Worm (Caenorhabditis elegans): ENCODE measurements around the gene ZK287.4.
A peak's percentile ranks its signal among the peaks of the same experiment; 100 is the strongest.

ZK287.4 gene

DNA sequence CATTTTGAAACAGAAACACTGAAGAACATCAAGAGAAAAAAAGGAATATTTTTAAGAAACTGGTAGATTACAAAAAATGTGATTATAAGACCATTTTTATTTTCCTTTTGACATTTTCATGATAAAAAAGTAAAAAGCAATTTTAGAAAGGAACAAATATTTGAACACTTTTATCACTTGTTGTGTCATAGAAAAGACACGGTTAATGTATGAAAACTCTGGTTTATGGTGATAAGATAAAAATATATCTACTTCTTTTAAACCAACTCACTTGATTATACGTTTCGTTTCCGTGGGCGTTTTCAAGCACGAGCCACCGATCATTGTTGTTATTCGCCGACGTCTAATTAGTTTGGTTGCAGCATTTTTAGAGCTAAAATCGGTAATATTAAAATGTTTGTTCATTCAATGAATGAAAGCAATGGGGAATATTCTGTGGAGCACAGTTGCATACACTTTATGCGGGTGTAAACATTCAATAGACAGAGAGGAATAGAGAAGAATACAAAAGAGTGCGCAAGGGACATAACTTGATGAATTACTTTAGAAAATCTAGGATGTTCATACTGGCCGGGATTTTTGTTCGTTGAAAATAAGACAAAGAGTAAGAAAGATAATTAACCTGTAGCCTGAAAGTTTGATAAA is 12.1 kb downstream of the ZK287.4 start, which contains the start of gene sulp-8:
Gene sulp-8 (minus strand): TSS at position 469 of the 645 bp plus-strand sequence.
- TF ChIP-seq R02D3.7 (tag; optimal IDR thresholded peaks at IDR 0.05) (no peak), C34F6.9 (tag; optimal IDR thresholded peaks at IDR 0.05) (peak; percentile 32)

DNA sequence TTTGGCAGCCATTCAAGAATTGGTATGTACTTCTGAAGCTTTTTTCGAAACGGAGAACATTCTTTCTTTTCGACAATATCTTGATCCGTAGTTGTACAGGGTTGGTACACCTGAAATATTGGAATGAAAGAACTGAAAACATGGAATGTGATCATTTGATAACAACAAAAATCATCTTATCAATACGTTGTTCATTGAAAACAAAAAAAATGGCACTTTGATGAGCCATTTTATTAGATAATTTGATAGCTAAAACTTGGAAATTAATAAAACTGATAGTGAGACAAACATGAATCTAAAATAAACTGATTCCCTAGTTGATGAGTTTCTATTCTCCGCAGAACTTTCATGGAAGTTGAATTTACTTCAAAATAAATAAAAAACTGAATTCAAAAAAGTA is 13.0 kb downstream of the ZK287.4 start:
- no peak for TF ChIP-seq nhr-12 (tag; optimal IDR thresholded peaks at IDR 0.05)
- no peak for TF ChIP-seq blmp-1 (tag; optimal IDR thresholded peaks at IDR 0.05; ENCODE audit: insufficient read depth)
- TF ChIP-seq sem-4 (tag; optimal IDR thresholded peaks at IDR 0.05) = no peak
- no peak for TF ChIP-seq sma-3 (GFP tag; optimal IDR thresholded peaks at IDR 0.05)
- no peak for TF ChIP-seq lin-11 (tag; optimal IDR thresholded peaks at IDR 0.05)
- no peak for TF ChIP-seq mdl-1 (tag; optimal IDR thresholded peaks at IDR 0.05)
- TF ChIP-seq fos-1 (tag; optimal IDR thresholded peaks at IDR 0.05) = no peak
- no peak for TF ChIP-seq aly-2 (tag; optimal IDR thresholded peaks at IDR 0.05)
- TF ChIP-seq ama-1 (optimal IDR thresholded peaks at IDR 0.05) = no peak
- no peak for TF ChIP-seq ztf-1 (GFP tag; conservative IDR thresholded peaks at IDR 0.05)
- TF ChIP-seq nhr-6 (tag; optimal IDR thresholded peaks at IDR 0.05) = no peak
- TF ChIP-seq nhr-77 (tag; optimal IDR thresholded peaks at IDR 0.05) = no peak
- TF ChIP-seq nhr-21 (tag; optimal IDR thresholded peaks at IDR 0.05) = no peak
- no peak for TF ChIP-seq ZK546.5 (tag; optimal IDR thresholded peaks at IDR 0.05)
- no peak for TF ChIP-seq peb-1 (tag; optimal IDR thresholded peaks at IDR 0.05)

DNA sequence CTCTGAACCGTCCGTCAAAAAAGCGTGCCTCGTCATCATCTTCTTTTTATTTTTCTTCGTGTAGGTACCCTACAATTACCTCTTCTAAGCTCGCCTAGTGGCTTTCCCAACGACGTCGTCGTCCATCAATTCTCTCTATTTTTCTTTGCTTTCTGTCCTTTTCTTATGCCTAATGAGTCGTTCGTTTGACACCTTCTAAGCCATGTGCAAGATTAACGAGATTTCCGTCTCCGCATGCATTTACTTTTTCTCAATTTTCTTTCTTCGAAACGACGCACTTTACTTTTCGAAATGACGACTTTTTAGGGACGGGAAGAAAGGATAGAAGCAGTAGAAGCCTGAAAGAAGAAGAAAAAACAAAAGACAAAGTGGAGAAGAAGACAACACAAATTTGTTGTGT is 19.1 kb downstream of the ZK287.4 start, which contains the start of gene ZK287.1:
Gene ZK287.1 (plus strand): TSS at position 301 of the 400 bp plus-strand sequence.
- TF ChIP-seq egl-27 (tag; optimal IDR thresholded peaks at IDR 0.05) (peak; percentile 29), zag-1 (tag; optimal IDR thresholded peaks at IDR 0.05) (peak; percentile 28), alr-1 (tag; optimal IDR thresholded peaks at IDR 0.05) (no peak), unc-55 (GFP tag; optimal IDR thresholded peaks at IDR 0.05) (peak; percentile 35)

DNA sequence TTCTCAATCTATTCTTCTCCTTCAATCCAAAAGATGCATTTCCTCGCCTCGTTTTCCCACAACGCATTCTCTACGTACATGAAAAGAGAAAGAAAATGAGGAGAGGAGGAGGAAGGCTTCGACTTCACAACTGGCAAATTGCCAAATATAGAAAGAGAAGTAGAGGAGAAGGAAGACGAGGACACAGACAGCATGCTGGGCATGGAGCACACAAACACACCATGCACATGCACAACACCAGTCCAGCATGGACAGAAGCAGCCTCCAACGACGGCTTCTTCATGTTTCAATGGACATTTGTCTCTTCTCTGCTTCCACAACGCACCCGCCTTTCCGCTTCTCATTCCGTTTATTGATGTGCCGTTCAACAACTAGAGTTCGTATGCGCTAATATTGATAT is 20.8 kb downstream of the ZK287.4 start:
- peak; percentile 28 for TF ChIP-seq unc-39 (tag; optimal IDR thresholded peaks at IDR 0.05)
- TF ChIP-seq skn-1 (tag; optimal IDR thresholded peaks at IDR 0.05) = no peak
- TF ChIP-seq Y55F3AM.14 (GFP tag; optimal IDR thresholded peaks at IDR 0.05) = peak; percentile 39
- TF ChIP-seq egl-27 (tag; optimal IDR thresholded peaks at IDR 0.05) = no peak
- peak; percentile 51 for TF ChIP-seq lin-11 (tag; optimal IDR thresholded peaks at IDR 0.05)
- peak in 1 of 2 experiments; percentile 42 for TF ChIP-seq mdl-1 (tag; optimal IDR thresholded peaks at IDR 0.05)
- peak; percentile 78 for TF ChIP-seq C34F6.9 (tag; optimal IDR thresholded peaks at IDR 0.05)
- no peak for TF ChIP-seq alr-1 (tag; optimal IDR thresholded peaks at IDR 0.05)
- no peak for TF ChIP-seq F13H6.1 (tag; optimal IDR thresholded peaks at IDR 0.05)
- peak; percentile 64 for TF ChIP-seq nhr-129 (tag; optimal IDR thresholded peaks at IDR 0.05)
- TF ChIP-seq nhr-6 (tag; optimal IDR thresholded peaks at IDR 0.05) = peak; percentile 10
- peak; percentile 73 for TF ChIP-seq unc-55 (GFP tag; optimal IDR thresholded peaks at IDR 0.05)
- peak; percentile 72 for TF ChIP-seq zag-1 (tag; optimal IDR thresholded peaks at IDR 0.05)
- TF ChIP-seq sma-9 (GFP tag; optimal IDR thresholded peaks at IDR 0.05) = peak; percentile 59
- no peak for TF ChIP-seq sma-9 (tag; optimal IDR thresholded peaks at IDR 0.05)
- TF ChIP-seq mab-5 (tag; optimal IDR thresholded peaks at IDR 0.05) = peak; percentile 54
- TF ChIP-seq nhr-10 (tag; optimal IDR thresholded peaks at IDR 0.05) = no peak

DNA sequence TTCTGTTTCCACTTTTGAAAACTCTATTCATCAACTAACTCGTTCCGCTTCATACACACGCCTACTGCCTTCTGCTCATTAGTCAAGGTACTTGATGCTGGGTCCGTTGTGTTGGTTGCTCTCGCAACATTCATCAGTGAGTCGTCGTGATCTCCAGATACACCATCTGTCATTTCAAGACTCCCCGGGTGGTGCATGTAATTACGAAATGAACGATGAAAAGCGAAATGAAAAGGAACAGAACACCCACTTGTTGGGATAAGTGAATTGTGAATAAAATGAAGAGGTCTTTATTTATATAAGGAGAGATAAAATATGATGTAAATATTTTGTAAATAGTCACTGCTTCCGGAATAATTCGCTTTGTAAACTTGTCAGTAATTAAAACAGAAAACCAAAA is 21.5 kb downstream of the ZK287.4 start:
- TF ChIP-seq nhr-25 (tag; optimal IDR thresholded peaks at IDR 0.05) = no peak
- TF ChIP-seq elt-1 (tag; optimal IDR thresholded peaks at IDR 0.05) = no peak
- TF ChIP-seq egl-27 (tag; optimal IDR thresholded peaks at IDR 0.05) = no peak
- TF ChIP-seq nhr-21 (tag; optimal IDR thresholded peaks at IDR 0.05) = no peak
- no peak for TF ChIP-seq nhr-11 (tag; optimal IDR thresholded peaks at IDR 0.05)
- TF ChIP-seq ztf-4 (tag; optimal IDR thresholded peaks at IDR 0.05) = no peak
- TF ChIP-seq lin-11 (tag; optimal IDR thresholded peaks at IDR 0.05) = no peak
- no peak for TF ChIP-seq nhr-237 (tag; optimal IDR thresholded peaks at IDR 0.05)
- TF ChIP-seq C34F6.9 (tag; optimal IDR thresholded peaks at IDR 0.05) = no peak
- no peak for TF ChIP-seq nhr-10 (tag; optimal IDR thresholded peaks at IDR 0.05)
- TF ChIP-seq crh-2 (tag; optimal IDR thresholded peaks at IDR 0.05) = no peak
- TF ChIP-seq sma-3 (GFP tag; optimal IDR thresholded peaks at IDR 0.05) = no peak
- TF ChIP-seq ztf-1 (GFP tag; conservative IDR thresholded peaks at IDR 0.05) = no peak
- TF ChIP-seq nhr-23 (tag; optimal IDR thresholded peaks at IDR 0.05) = no peak
- TF ChIP-seq ama-1 (optimal IDR thresholded peaks at IDR 0.05) = no peak
- no peak for TF ChIP-seq mab-5 (tag; optimal IDR thresholded peaks at IDR 0.05)
- TF ChIP-seq ZK546.5 (tag; optimal IDR thresholded peaks at IDR 0.05) = no peak
- TF ChIP-seq nhr-77 (tag; optimal IDR thresholded peaks at IDR 0.05) = no peak
- no peak for TF ChIP-seq nhr-6 (tag; optimal IDR thresholded peaks at IDR 0.05)
